Worm (Caenorhabditis elegans) whole organism, dauer: ENCODE measurements around the gene gst-29.
"Not testable (repeated sequence)": the region's sequence is repeated elsewhere in the genome, so short reads cannot be mapped to it uniquely, and the experiment has no call there.

ENCODE experiments used
- unc-62 ChIP-seq: sonication (generic microtip); optimal IDR thresholded peaks from 2 replicates; lab custom pipeline; 2017; ENCODE audit warnings: missing biosample characterization, missing genetic modification reagents, missing genetic modification characterization

The gst-29 gene

DNA sequence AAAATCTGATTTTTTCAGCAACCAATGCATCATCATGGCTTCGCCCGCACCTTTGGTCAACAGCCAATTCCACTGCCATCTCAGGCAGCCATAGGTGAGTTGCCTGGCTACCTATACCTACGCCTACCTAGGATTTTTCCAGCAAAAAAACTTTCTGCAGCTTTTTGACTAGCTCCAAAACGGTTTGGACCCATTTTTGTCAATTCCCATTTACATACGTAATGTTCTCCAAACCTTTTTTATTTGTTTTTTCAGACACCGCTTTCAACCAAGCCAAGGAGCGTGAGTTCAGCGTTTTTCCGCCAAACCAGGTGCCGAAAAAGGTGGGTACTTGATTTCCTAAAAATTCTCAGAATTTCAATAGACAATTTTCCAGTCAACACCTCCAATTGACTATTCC lies 25.9 kb downstream of the gst-29 start:
- no peak for TF ChIP-seq unc-62 (GFP tag; lab: Kevin White, UChicago)

DNA sequence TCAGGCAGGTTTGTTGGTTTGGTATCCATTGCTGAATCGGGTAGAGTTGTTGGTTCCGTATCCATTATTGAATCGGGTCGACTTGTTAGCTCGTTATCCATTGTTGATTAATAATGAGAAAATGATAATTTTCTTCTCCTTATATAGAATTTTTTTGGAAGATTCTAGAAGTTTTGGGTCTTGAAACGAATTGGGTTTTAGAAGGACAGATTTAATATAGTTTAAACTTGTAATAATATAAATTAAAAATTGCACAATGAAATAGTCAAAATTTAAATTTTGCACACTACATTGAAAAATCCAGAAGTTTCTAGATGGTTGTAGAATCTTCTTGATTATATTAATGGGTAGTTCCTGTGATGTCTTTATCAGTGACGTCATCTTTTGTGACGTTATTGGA lies 28.8 kb downstream of the gst-29 start, which contains the start of gene Y53F4B.26:
Y53F4B.26 (minus strand) TSS at position 101 of the 400 bp plus-strand sequence.
- not testable (repeated sequence) for TF ChIP-seq unc-62 (GFP tag; lab: Kevin White, UChicago)

DNA sequence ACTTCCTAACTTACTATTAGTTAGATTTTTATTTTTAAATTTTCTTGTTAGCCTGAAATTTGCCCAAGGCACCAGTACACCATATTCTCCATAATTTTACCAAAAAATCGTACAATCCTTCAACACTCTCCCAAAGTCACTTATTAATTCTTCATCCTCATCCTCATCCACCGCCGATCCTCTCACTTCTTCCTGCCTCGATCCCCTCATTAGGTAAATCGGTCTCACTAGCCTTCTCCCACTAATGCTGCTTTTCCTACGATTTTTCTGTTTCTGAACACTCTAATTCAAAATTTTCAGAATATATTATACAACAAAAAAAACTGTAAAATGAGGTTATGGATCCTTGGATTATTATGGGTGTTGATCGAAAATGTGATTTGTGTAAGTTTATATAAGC lies 33.8 kb downstream of the gst-29 start, which contains the start of gene Y53F4B.25:
Y53F4B.25 (plus strand) TSS at position 301 of the 400 bp plus-strand sequence.
- TF ChIP-seq unc-62 (GFP tag; lab: Kevin White, UChicago) = no peak

DNA sequence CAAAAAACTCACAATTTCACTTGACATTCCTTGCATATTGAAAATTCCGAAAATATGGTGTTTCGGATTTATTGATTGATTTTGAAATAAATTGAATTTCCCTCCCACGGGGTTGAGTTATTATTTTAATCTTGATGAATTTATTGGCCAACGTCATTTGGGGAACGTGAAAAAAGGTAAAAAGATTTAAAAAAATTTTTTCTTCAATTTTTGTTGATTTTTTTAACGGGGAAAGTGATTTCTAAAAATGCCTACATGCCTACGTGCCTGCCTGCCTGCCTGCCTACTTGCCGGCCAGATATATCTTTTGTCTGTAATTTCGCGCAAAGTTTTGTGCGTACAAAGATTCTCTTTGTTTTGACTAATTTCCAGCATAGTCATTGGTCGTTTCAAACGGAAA lies 35.3 kb downstream of the gst-29 start, which contains the start of gene Y53F4B.24:
Y53F4B.24 (minus strand) TSS at position 101 of the 400 bp plus-strand sequence.
- no peak for TF ChIP-seq unc-62 (GFP tag; lab: Kevin White, UChicago)

DNA sequence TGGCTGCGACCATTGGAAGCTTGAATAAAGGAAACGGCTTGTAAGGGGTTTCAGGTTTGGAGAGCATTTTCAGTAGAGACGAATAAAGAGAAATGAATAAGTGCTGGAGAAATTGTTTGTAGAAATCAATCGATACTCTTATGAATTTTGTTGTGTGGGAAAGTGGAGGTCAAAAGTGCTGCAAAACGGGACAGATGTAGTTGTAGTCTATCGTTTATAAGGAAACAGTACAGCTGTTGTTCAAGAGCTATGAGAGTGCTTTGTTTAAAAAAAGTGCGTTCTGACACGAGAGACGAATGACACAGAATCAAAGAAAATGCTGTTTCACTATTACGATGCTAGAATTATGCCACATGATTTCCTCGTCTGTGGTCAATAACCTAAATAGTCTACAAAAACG lies 39.1 kb downstream of the gst-29 start, which contains the start of gene Y53F4B.62:
Y53F4B.62 (minus strand) TSS at position 101 of the 400 bp plus-strand sequence.
- no peak for TF ChIP-seq unc-62 (GFP tag; lab: Kevin White, UChicago)

DNA sequence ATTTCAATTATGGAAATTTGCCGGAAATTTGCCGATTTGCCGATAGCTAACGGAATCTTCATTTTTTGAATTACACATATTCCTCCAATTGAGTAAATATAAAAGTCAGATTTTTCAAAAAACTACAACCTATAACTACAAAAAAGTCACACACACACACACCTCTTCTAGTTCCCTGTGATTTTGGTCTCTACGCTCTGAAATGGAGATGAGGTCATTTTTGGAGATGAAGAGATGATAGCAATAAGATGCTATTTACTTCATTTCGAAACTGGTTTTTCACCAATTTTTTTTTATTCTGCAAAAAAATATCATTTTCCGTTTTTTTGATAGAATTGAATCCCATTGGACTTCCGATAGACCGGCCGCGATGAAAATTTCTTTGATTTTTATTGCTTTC lies 45.5 kb downstream of the gst-29 start, which contains the start of gene Y53F4B.23:
Y53F4B.23 (plus strand) TSS at position 312 of the 400 bp plus-strand sequence.
- TF ChIP-seq unc-62 (GFP tag; lab: Kevin White, UChicago) = no peak

DNA sequence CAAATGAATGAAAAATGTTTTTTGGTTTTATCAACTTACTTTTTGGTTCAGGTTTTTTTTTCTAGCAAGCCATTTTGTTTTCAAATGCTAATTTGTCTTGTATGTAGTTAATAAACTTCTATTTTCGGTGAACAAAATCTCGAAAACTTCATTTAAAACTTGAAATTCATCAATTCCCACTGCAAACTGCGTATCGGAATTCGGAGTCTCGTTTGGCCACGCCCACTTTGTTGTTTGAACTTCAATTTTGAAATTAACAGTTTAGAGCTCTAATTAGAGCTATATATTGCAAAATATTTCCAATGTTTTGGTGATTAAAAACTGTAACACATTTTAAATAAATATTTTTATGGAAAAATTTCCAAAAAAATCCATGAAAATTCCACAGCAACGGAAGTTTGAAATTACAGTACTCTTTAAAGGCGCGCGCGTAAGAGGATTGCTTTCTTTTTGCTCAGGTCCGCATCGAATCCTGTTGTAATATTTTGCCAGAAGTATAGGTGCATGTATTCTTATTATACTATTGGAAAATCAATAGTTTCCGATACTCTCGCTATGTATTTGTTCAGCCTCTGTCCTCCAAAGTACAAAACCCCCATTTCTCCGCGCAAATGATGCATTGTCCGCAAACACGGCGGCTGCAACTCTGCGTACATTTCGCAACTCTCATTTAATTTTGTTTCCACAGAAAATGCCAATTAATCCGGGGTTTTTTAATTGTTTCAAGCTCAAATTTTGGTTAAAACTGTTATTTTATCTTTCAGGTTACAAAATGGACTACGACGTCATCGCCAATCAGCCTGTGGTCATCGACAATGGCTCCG lies 49.9 kb downstream of the gst-29 start, which contains the start of gene arp-1:
arp-1 (plus strand) TSS at position 765 of the 824 bp plus-strand sequence.
- TF ChIP-seq unc-62 (GFP tag; lab: Kevin White, UChicago) = no peak
